Fruit fly (Drosophila melanogaster) whole organism, embryonic: Measurements from ENCODE around the gene CG42500.

ENCODE experiments used
- ATbp ChIP-seq: fragments of 200-800 bp; sonication (Bioruptor generic); optimal IDR thresholded peaks from 2 replicates; lab custom pipeline; 2017; ENCODE audit warnings: missing biosample characterization, mild to moderate bottlenecking, missing genetic modification characterization, missing genetic modification reagents
- CG10366 ChIP-seq: fragments of 200-800 bp; sonication (Bioruptor generic); IDR thresholded peaks from 2 replicates; pipeline ENCODE4 v1.3.6; 2022; ENCODE audit warnings: missing biosample characterization, missing genetic modification characterization
- CG11723 ChIP-seq: fragments of 200-800 bp; sonication (Bioruptor generic); optimal IDR thresholded peaks from 2 replicates; lab custom pipeline; 2017; ENCODE audit warnings: missing biosample characterization, mild to moderate bottlenecking, missing genetic modification characterization
- CG12155 ChIP-seq: fragments of 200-800 bp; sonication (Bioruptor generic); optimal IDR thresholded peaks from 3 replicates; lab custom pipeline; 2016; ENCODE audit warnings: missing biosample characterization, missing genetic modification characterization
- CG13894 ChIP-seq: fragments of 200-800 bp; sonication (Bioruptor generic); optimal IDR thresholded peaks from 3 replicates; lab custom pipeline; 2018; ENCODE audit warnings: missing biosample characterization, mild to moderate bottlenecking, missing genetic modification characterization, moderate library complexity
- CG14441 ChIP-seq: fragments of 200-800 bp; sonication (Bioruptor generic); IDR thresholded peaks from 2 replicates; pipeline ENCODE4 v1.3.6; 2022; ENCODE audit warnings: missing biosample characterization, missing genetic modification characterization
- CG2199 ChIP-seq: fragments of 200-800 bp; sonication (Bioruptor generic); IDR thresholded peaks from 3 replicates; pipeline ENCODE4 v1.3.6; 2022; ENCODE audit warnings: missing biosample characterization, missing genetic modification characterization
- CG32772 ChIP-seq: fragments of 200-800 bp; sonication (Bioruptor generic); IDR thresholded peaks from 2 replicates; pipeline ENCODE4 v1.3.6; 2022; ENCODE audit warnings: missing biosample characterization, missing genetic modification characterization
- CG33557 ChIP-seq: fragments of 200-800 bp; sonication (Bioruptor generic); optimal IDR thresholded peaks from 2 replicates; lab custom pipeline; 2019; ENCODE audit warnings: missing biosample characterization, mild to moderate bottlenecking, missing genetic modification characterization, moderate library complexity
- CG34422 ChIP-seq: fragments of 200-800 bp; sonication (Bioruptor generic); IDR thresholded peaks from 3 replicates; pipeline ENCODE4 v1.3.6; 2022; ENCODE audit warnings: missing biosample characterization, missing genetic modification characterization
- CG3726 ChIP-seq: fragments of 200-800 bp; sonication (Bioruptor generic); IDR thresholded peaks from 3 replicates; pipeline ENCODE4, ENCODE4 v1.3.6; 2022; ENCODE audit warnings: missing biosample characterization, missing genetic modification characterization
- CG4707 ChIP-seq: fragments of 200-800 bp; sonication (Bioruptor generic); optimal IDR thresholded peaks from 2 replicates; lab custom pipeline; 2018; ENCODE audit warnings: missing biosample characterization, mild to moderate bottlenecking, missing genetic modification characterization, moderate library complexity
- CG4854 ChIP-seq: fragments of 200-800 bp; sonication (Bioruptor generic); optimal IDR thresholded peaks from 2 replicates; lab custom pipeline; 2016; ENCODE audit warnings: missing biosample characterization, missing genetic modification characterization, inconsistent platforms
- CG6813 ChIP-seq: fragments of 200-800 bp; sonication (Bioruptor generic); optimal IDR thresholded peaks from 2 replicates; lab custom pipeline; 2017; ENCODE audit warnings: missing biosample characterization, missing genetic modification characterization, mild to moderate bottlenecking, moderate library complexity, missing genetic modification reagents
- CG8359 ChIP-seq: fragments of 200-800 bp; sonication (Bioruptor generic); optimal IDR thresholded peaks from 2 replicates; lab custom pipeline; 2017; ENCODE audit warnings: missing biosample characterization, mild to moderate bottlenecking, missing genetic modification characterization, borderline replicate concordance
- CG9215 ChIP-seq: fragments of 200-800 bp; sonication (Bioruptor generic); IDR thresholded peaks from 2 replicates; pipeline ENCODE4 v1.3.6; 2022; ENCODE audit warnings: missing biosample characterization, missing genetic modification characterization
- CG9797 ChIP-seq: fragments of 200-800 bp; sonication (Bioruptor generic); optimal IDR thresholded peaks from 3 replicates; lab custom pipeline; 2018; ENCODE audit warnings: missing biosample characterization, mild to moderate bottlenecking, missing genetic modification characterization
- CkIIα-i1 ChIP-seq: fragments of 200-800 bp; sonication (Bioruptor generic); IDR thresholded peaks from 2 replicates; pipeline ENCODE4 v1.3.6; 2022; ENCODE audit warnings: missing biosample characterization, missing genetic modification characterization
- Dll ChIP-seq: fragments of 200-800 bp; sonication (Bioruptor generic); IDR thresholded peaks from 4 replicates; pipeline ENCODE4 v1.3.6; 2022; ENCODE audit warnings: missing biosample characterization, missing genetic modification characterization; ENCODE audit not compliant: partially characterized antibody
- Fer3 ChIP-seq: fragments of 200-800 bp; sonication (Bioruptor generic); optimal IDR thresholded peaks from 2 replicates; lab custom pipeline; 2018; ENCODE audit warnings: missing biosample characterization, mild to moderate bottlenecking, missing genetic modification characterization, moderate library complexity
- HLH3B ChIP-seq: fragments of 200-800 bp; sonication (Bioruptor generic); IDR thresholded peaks from 2 replicates; pipeline ENCODE4 v1.3.6; 2022; ENCODE audit warnings: missing biosample characterization, missing genetic modification characterization
- HLH4C ChIP-seq: fragments of 200-800 bp; sonication (Bioruptor generic); IDR thresholded peaks from 3 replicates; pipeline ENCODE4 v1.3.6; 2022; ENCODE audit warnings: missing biosample characterization, missing genetic modification characterization; ENCODE audit not compliant: partially characterized antibody
- HmgD ChIP-seq: fragments of 200-800 bp; sonication (Bioruptor generic); optimal IDR thresholded peaks from 3 replicates; lab custom pipeline; 2016; ENCODE audit warnings: missing biosample characterization, missing genetic modification characterization
- Hmr ChIP-seq: fragments of 200-800 bp; sonication (Bioruptor generic); optimal IDR thresholded peaks from 3 replicates; lab custom pipeline; 2017; ENCODE audit warnings: mild to moderate bottlenecking, missing biosample characterization, missing genetic modification reagents, missing genetic modification characterization
- Lhr ChIP-seq: fragments of 200-800 bp; sonication (Bioruptor generic); optimal IDR thresholded peaks from 3 replicates; lab custom pipeline; 2017; ENCODE audit warnings: mild to moderate bottlenecking, missing biosample characterization, missing genetic modification reagents, missing genetic modification characterization
- NC2β ChIP-seq: fragments of 200-800 bp; sonication (Bioruptor generic); optimal IDR thresholded peaks from 2 replicates; lab custom pipeline; 2016; ENCODE audit warnings: missing biosample characterization, missing genetic modification characterization
- PHDP ChIP-seq: fragments of 200-800 bp; sonication (Bioruptor generic); optimal IDR thresholded peaks from 3 replicates; lab custom pipeline; 2018; ENCODE audit warnings: missing biosample characterization, mild to moderate bottlenecking, missing genetic modification characterization, moderate library complexity
- Sox102F ChIP-seq: fragments of 200-800 bp; sonication (Bioruptor generic); optimal IDR thresholded peaks from 2 replicates; lab custom pipeline; 2018; ENCODE audit warnings: missing biosample characterization, mild to moderate bottlenecking, missing genetic modification characterization, moderate library complexity
- Taf1 ChIP-seq: fragments of 200-800 bp; sonication (Bioruptor generic); IDR thresholded peaks from 2 replicates; pipeline ENCODE4 v1.3.6; 2022; ENCODE audit warnings: missing biosample characterization, missing genetic modification characterization
- Trl ChIP-seq, 3 experiments: fragments of >200 bp in 2 of 3; fragments of 200-800 bp in 1 of 3; sonication (Bioruptor generic) in 1 of 3; optimal IDR thresholded peaks; 2 replicates in 1 of 3; 3 replicates in 2 of 3; lab custom pipeline; 2016 to 2017; ENCODE audit warnings: missing biosample characterization in 1 of 3, missing genetic modification characterization in 1 of 3
- bab2 ChIP-seq: fragments of 200-800 bp; sonication (Bioruptor generic); optimal IDR thresholded peaks from 2 replicates; lab custom pipeline; 2016; ENCODE audit warnings: missing biosample characterization, missing genetic modification characterization
- cas ChIP-seq: fragments of 200-800 bp; sonication (Bioruptor generic); IDR thresholded peaks from 2 replicates; pipeline ENCODE4 v1.3.6; 2022; ENCODE audit warnings: missing biosample characterization, missing genetic modification characterization
- caup ChIP-seq: fragments of 200-800 bp; sonication (Bioruptor generic); optimal IDR thresholded peaks from 3 replicates; lab custom pipeline; 2017; ENCODE audit warnings: missing biosample characterization, mild to moderate bottlenecking, missing genetic modification characterization, moderate library complexity; ENCODE audit not compliant: severe bottlenecking
- dimm ChIP-seq: fragments of 200-800 bp; sonication (Bioruptor generic); IDR thresholded peaks from 2 replicates; pipeline ENCODE4 v1.3.6; 2022; ENCODE audit warnings: missing biosample characterization, missing genetic modification characterization
- disco-r ChIP-seq: fragments of 200-800 bp; sonication (Bioruptor generic); optimal IDR thresholded peaks from 2 replicates; lab custom pipeline; 2016; ENCODE audit warnings: missing biosample characterization, missing genetic modification characterization
- dysf ChIP-seq: fragments of 200-800 bp; sonication (Bioruptor generic); IDR thresholded peaks from 3 replicates; pipeline ENCODE4 v1.3.6; 2022; ENCODE audit warnings: missing biosample characterization, missing genetic modification characterization
- emc ChIP-seq: fragments of 200-800 bp; sonication (Bioruptor generic); optimal IDR thresholded peaks from 2 replicates; lab custom pipeline; 2016; ENCODE audit warnings: missing biosample characterization, missing genetic modification characterization
- eve ChIP-seq, 2 experiments: fragments of >200 bp; optimal IDR thresholded peaks; 2 replicates each; lab custom pipeline; 2017; ENCODE audit warnings: missing biosample characterization in 2 of 2, missing genetic modification characterization in 2 of 2
- fd3F ChIP-seq: fragments of 200-800 bp; sonication (Bioruptor generic); optimal IDR thresholded peaks from 2 replicates; lab custom pipeline; 2018; ENCODE audit warnings: missing biosample characterization, mild to moderate bottlenecking, missing genetic modification characterization, moderate library complexity
- her ChIP-seq: fragments of 200-800 bp; sonication (Bioruptor generic); optimal IDR thresholded peaks from 2 replicates; lab custom pipeline; 2016; ENCODE audit warnings: missing biosample characterization, missing genetic modification characterization
- stwl ChIP-seq: fragments of 200-800 bp; sonication (Bioruptor generic); optimal IDR thresholded peaks from 3 replicates; lab custom pipeline; 2018; ENCODE audit warnings: missing biosample characterization, mild to moderate bottlenecking, missing genetic modification characterization, moderate library complexity
- wor ChIP-seq: fragments of 200-800 bp; sonication (Bioruptor generic); IDR thresholded peaks from 2 replicates; pipeline ENCODE4 v1.3.6; 2022; ENCODE audit warnings: missing biosample characterization, missing genetic modification characterization
- z ChIP-seq: fragments of 200-800 bp; sonication (Bioruptor generic); IDR thresholded peaks from 3 replicates; pipeline ENCODE4 v1.3.6; 2022; ENCODE audit warnings: missing biosample characterization, missing genetic modification characterization
- zf30C ChIP-seq: fragments of 200-800 bp; sonication (Bioruptor generic); optimal IDR thresholded peaks from 3 replicates; lab custom pipeline; 2018; ENCODE audit warnings: missing biosample characterization, mild to moderate bottlenecking, missing genetic modification characterization

The CG42500 gene

dm6 chr3R:14116088-14116487 is 36.4 kb downstream of the CG42500 start (continued):
- TF ChIP-seq CG13894 (tag; lab: Kevin White, UChicago) (no peak), CG6813 (peak; percentile 22), Fer3 (tag; lab: Kevin White, UChicago) (no peak), HmgD (no peak), CkIIα-i1 (GFP tag; lab: Robert Waterston, UW) (no peak)

- TF ChIP-seq Lhr (no peak), CG2199 (GFP tag; lab: Robert Waterston, UW) (no peak), stwl (tag; lab: Kevin White, UChicago) (peak; percentile 17)
These were observed 40.4 kb downstream of the CG42500 start, which contains the start of gene CG14357 for dm6 chr3R:14112066-14112465. Gene CG14357, minus strand, starts transcription at chr3R:14112166.

DNA sequence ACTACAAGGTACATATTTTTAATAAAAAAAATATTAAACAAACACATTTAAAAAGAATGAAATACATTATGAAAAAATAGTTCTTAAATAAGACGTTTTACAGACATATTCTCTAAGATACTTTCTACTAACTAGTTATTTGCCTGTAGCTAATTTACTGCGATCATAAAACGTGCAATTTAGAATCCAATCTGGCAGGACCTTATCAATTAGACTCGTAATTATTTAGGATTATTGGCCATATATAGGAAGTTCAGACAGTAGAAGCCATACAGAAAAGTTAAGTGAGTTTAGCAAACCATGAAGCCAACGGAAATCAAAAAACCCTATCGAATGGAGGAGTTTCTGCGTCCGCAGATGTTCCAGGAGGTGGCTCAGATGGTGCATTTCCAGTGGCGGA is 43.3 kb downstream of the CG42500 start, which contains the start of gene Or88a:
Gene Or88a (plus strand): TSS at position 301 of the 400 bp plus-strand sequence.
- no peak for TF ChIP-seq HLH3B (GFP tag; lab: Robert Waterston, UW)
- TF ChIP-seq dimm, result no peak
- TF ChIP-seq Trl (optimal IDR thresholded peaks at IDR 0.05; lab: Kevin White, UChicago), result no peak
- no peak for TF ChIP-seq Trl (GFP tag; optimal IDR thresholded peaks at IDR 0.05; lab: Kevin White, UChicago)
- TF ChIP-seq CG9797, result no peak
- no peak for TF ChIP-seq zf30C
- no peak for TF ChIP-seq bab2 (GFP tag; lab: Kevin White, UChicago)
- no peak for TF ChIP-seq CG8359
- TF ChIP-seq Sox102F (GFP tag; lab: Kevin White, UChicago), result no peak
- TF ChIP-seq cas (GFP tag; lab: Robert Waterston, UW), result no peak
- TF ChIP-seq CG14441 (GFP tag; lab: Robert Waterston, UW), result no peak
- no peak for TF ChIP-seq CG9215 (GFP tag; lab: Robert Waterston, UW)

dm6 chr3R:14108158-14108921 is 44.1 kb downstream of the CG42500 start, which contains the start of gene CG12402:
Gene CG12402, minus strand, starts transcription at chr3R:14108321.
- TF ChIP-seq CG3726, result peak; percentile 81; the same call in 2 of the 3 replicates
- TF ChIP-seq her (GFP tag; lab: Kevin White, UChicago), result peak; percentile 72
- TF ChIP-seq Taf1 (GFP tag; lab: Robert Waterston, UW), result peak; percentile 50; the same call in 1 of the 2 replicates
- TF ChIP-seq disco-r, result peak; percentile 20
- TF ChIP-seq emc (GFP tag; lab: Kevin White, UChicago), result no peak
- peak; percentile 91 for TF ChIP-seq CG34422 (GFP tag; lab: Robert Waterston, UW)
- TF ChIP-seq NC2β (GFP tag; lab: Kevin White, UChicago), result peak; percentile 74
- peak; percentile 87 for TF ChIP-seq PHDP
- peak; percentile 82 for TF ChIP-seq Hmr (GFP tag; lab: Kevin White, UChicago)
- TF ChIP-seq z (GFP tag; lab: Robert Waterston, UW), result peak; percentile 62; the same call in 2 of the 3 replicates
- TF ChIP-seq caup (GFP tag; lab: Kevin White, UChicago), result peak; percentile 80
- TF ChIP-seq eve (GFP tag; optimal IDR thresholded peaks at IDR 0.05; lab: Kevin White, UChicago), result no peak
- TF ChIP-seq fd3F (GFP tag; lab: Kevin White, UChicago), result peak; percentile 72
- peak; percentile 44 for TF ChIP-seq CG4854 (GFP tag; lab: Kevin White, UChicago)
- no peak; the same call in 2 of the 3 replicates for TF ChIP-seq HLH4C
- peak; percentile 87 for TF ChIP-seq CG10366 (GFP tag; lab: Robert Waterston, UW)
- TF ChIP-seq CG11723 (GFP tag; lab: Kevin White, UChicago), result peak; percentile 68
- TF ChIP-seq CG33557 (GFP tag; lab: Kevin White, UChicago), result peak; percentile 45
- peak; percentile 68 for TF ChIP-seq CG12155
- peak; percentile 81 for TF ChIP-seq CG32772
- peak; percentile 71 for TF ChIP-seq CG4707 (GFP tag; lab: Kevin White, UChicago)
- TF ChIP-seq Dll (GFP tag; lab: Robert Waterston, UW), result peak; percentile 67; the same call in 3 of the 4 replicates
- peak; percentile 89 for TF ChIP-seq dysf (GFP tag; lab: Robert Waterston, UW)
- TF ChIP-seq ATbp (GFP tag; lab: Kevin White, UChicago), result peak; percentile 85
- peak; percentile 51; the same call in 1 of the 2 replicates for TF ChIP-seq dimm
- peak; percentile 11 for TF ChIP-seq CG9797
- TF ChIP-seq wor (GFP tag; lab: Robert Waterston, UW), result peak; percentile 56
